Worm (Caenorhabditis elegans): ENCODE results near the gene str-236.

Gene str-236

ce11 chrV:1550697-1551096 is 22.8 kb upstream of the str-236 start:
- no peak for TF ChIP-seq snpc-4 (GFP tag; optimal IDR thresholded peaks at IDR 0.05)
- peak in 3 of 4 experiments; percentile 37 to 87 (median 84) for TF ChIP-seq snpc-4 (tag; optimal IDR thresholded peaks at IDR 0.05)
- TF ChIP-seq tbx-9 (tag; optimal IDR thresholded peaks at IDR 0.05; ENCODE audit: borderline replicate concordance), result no peak
- peak; percentile 41 for TF ChIP-seq snpc-1.1 (tag; optimal IDR thresholded peaks at IDR 0.05; ENCODE audit: insufficient read depth)

- TF ChIP-seq K12H6.12 (tag; optimal IDR thresholded peaks at IDR 0.05), result no peak
- TF ChIP-seq athp-1 (tag; optimal IDR thresholded peaks at IDR 0.05), result no peak
- no peak for TF ChIP-seq dox-1 (GFP tag; IDR thresholded peaks at IDR 0.05)
- TF ChIP-seq ceh-79 (tag; optimal IDR thresholded peaks at IDR 0.05), result no peak
Observed at ce11 chrV:1547843-1548242, 20.0 kb upstream of the str-236 start, which contains the start of gene F52F10.2. Gene F52F10.2 (plus strand): TSS chrV:1548143.

ce11 chrV:1545694-1546093 is 17.8 kb upstream of the str-236 start, which contains the start of gene oac-32:
Gene oac-32 (minus strand): TSS chrV:1545783.
- TF ChIP-seq ztf-25 (GFP tag; IDR thresholded peaks at IDR 0.05) (no peak), cebp-1 (GFP tag; IDR thresholded peaks at IDR 0.05) (no peak), cebp-1 (tag; optimal IDR thresholded peaks at IDR 0.05) (no peak), ccch-3 (GFP tag; optimal IDR thresholded peaks at IDR 0.05) (no peak), ztf-22 (GFP tag; optimal IDR thresholded peaks at IDR 0.05) (no peak), cebp-2 (GFP tag; IDR thresholded peaks at IDR 0.05) (no peak), dpff-1 (tag; optimal IDR thresholded peaks at IDR 0.05) (no peak), ceh-40 (GFP tag; IDR thresholded peaks at IDR 0.05) (no peak)

ce11 chrV:1541786-1542185 is 13.9 kb upstream of the str-236 start, which contains the start of gene oac-31:
Gene oac-31 (minus strand): TSS chrV:1541886.
- no peak for TF ChIP-seq snpc-1.3 (tag; optimal IDR thresholded peaks at IDR 0.05; ENCODE audit: insufficient read depth)
- no peak for TF ChIP-seq F57C9.4 (tag; optimal IDR thresholded peaks at IDR 0.05)
- no peak for TF ChIP-seq K11D2.4 (GFP tag; IDR thresholded peaks at IDR 0.05)
- TF ChIP-seq let-607 (tag; optimal IDR thresholded peaks at IDR 0.05), result no peak
- no peak for TF ChIP-seq B0261.1 (tag; optimal IDR thresholded peaks at IDR 0.05)
- TF ChIP-seq athp-1 (tag; optimal IDR thresholded peaks at IDR 0.05), result no peak
- TF ChIP-seq sptf-2 (GFP tag; optimal IDR thresholded peaks at IDR 0.05), result no peak
- no peak for TF ChIP-seq sdz-38 (tag; optimal IDR thresholded peaks at IDR 0.05)
- no peak for TF ChIP-seq F33H1.4 (GFP tag; IDR thresholded peaks at IDR 0.05)
- TF ChIP-seq F57A8.1 (GFP tag; optimal IDR thresholded peaks at IDR 0.05), result no peak
- TF ChIP-seq hmg-20 (GFP tag; IDR thresholded peaks at IDR 0.05), result no peak
- no peak for TF ChIP-seq xnd-1 (tag; optimal IDR thresholded peaks at IDR 0.05)
- no peak for TF ChIP-seq unc-130 (GFP tag; optimal IDR thresholded peaks at IDR 0.05)
- no peak for TF ChIP-seq nhr-90 (tag; optimal IDR thresholded peaks at IDR 0.05)
- TF ChIP-seq lin-40 (tag; optimal IDR thresholded peaks at IDR 0.05), result no peak
- no peak for TF ChIP-seq zfh-2 (GFP tag; conservative IDR thresholded peaks at IDR 0.05)
- no peak for TF ChIP-seq madf-6 (GFP tag; IDR thresholded peaks at IDR 0.05)
- TF ChIP-seq madf-3 (GFP tag; IDR thresholded peaks at IDR 0.05), result no peak
- TF ChIP-seq attf-3 (GFP tag; conservative IDR thresholded peaks at IDR 0.05), result no peak
- no peak for TF ChIP-seq F52B5.7 (tag; optimal IDR thresholded peaks at IDR 0.05)
